Fruit fly (Drosophila melanogaster) Kc167 (cell line): Measurements from ENCODE around the gene na.

Experiments
- Myc ChIP-seq: fragments of >200 bp; optimal IDR thresholded peaks from 2 replicates; lab custom pipeline; 2017; ENCODE audit warnings: missing external identifiers
- Sin3A ChIP-seq: fragments of >200 bp; optimal IDR thresholded peaks from 2 replicates; lab custom pipeline; 2018; ENCODE audit warnings: missing external identifiers
- h ChIP-seq: fragments of >200 bp; optimal IDR thresholded peaks from 3 replicates; lab custom pipeline; 2018; ENCODE audit warnings: missing external identifiers
- insv ChIP-seq: fragments of >200 bp; optimal IDR thresholded peaks from 3 replicates; lab custom pipeline; 2018; ENCODE audit warnings: missing external identifiers
- psq ChIP-seq: fragments of >200 bp; optimal IDR thresholded peaks from 2 replicates; lab custom pipeline; 2017; ENCODE audit warnings: missing external identifiers
- ttk ChIP-seq: sonication (Bioruptor generic); optimal IDR thresholded peaks from 2 replicates; lab custom pipeline; 2017; ENCODE audit warnings: missing external identifiers

Gene na

dm6 chrX:14266075-14266474 lies at the start of gene na, which contains the start of gene CG13404:
Gene na, plus strand, starts transcription at chrX:14266367.
Gene CG13404, minus strand, starts transcription at chrX:14266250.
- no peak for TF ChIP-seq psq
- TF ChIP-seq ttk (lab: Kevin White, UChicago), result no peak
- TF ChIP-seq Myc (lab: Kevin White, UChicago), result no peak
- no peak for TF ChIP-seq Sin3A (lab: Kevin White, UChicago)
- TF ChIP-seq h (lab: Kevin White, UChicago), result no peak
- TF ChIP-seq insv (lab: Kevin White, UChicago), result no peak

DNA sequence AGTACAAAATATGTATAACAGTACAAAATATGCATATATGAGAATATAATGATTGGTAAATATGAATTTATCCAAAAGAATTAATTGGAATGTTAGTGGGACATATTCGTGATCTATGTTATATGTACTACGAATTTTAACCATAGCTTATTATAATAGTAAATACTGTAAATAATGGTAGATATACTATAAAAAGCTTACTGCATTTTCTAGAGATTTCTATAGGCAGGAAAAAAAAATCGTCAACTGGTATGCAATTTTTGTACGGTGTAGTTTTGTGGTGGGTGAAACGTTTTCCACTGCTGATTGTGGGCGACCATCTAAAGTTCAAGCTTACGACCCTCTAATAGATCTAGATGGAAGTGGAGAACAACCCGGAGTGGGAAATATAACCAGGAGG lies 49.3 kb upstream of the na start:
- no peak for TF ChIP-seq insv (lab: Kevin White, UChicago)
- no peak for TF ChIP-seq h (lab: Kevin White, UChicago)
- TF ChIP-seq Myc (lab: Kevin White, UChicago), result no peak
- no peak for TF ChIP-seq psq
- TF ChIP-seq ttk (lab: Kevin White, UChicago), result no peak
- no peak for TF ChIP-seq Sin3A (lab: Kevin White, UChicago)

DNA sequence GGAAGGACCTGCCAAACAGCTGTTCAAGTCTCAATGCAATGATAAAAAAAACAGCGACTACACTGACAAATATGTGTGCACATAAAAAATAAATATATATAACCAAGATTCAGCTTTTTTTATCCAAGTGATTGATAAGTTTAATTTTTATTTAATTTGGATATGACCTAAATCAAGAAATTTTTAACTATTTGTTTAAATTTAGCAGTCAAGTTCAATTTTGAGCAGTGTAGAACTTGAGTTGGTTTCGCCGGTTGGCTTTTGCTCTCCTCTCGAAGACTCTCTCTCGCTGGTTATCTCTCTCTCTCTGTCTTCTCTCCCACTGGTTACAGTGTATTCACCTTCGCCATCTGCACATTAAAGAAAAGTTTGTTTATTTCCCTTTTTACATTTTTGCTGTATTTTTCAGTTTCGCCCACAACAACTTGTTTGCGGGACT lies 48.1 kb upstream of the na start:
- no peak for TF ChIP-seq ttk (lab: Kevin White, UChicago)

- TF ChIP-seq Sin3A (lab: Kevin White, UChicago), result no peak
- TF ChIP-seq Myc (lab: Kevin White, UChicago), result no peak
- TF ChIP-seq ttk (lab: Kevin White, UChicago), result no peak
- TF ChIP-seq psq, result no peak
- no peak for TF ChIP-seq insv (lab: Kevin White, UChicago)
- TF ChIP-seq h (lab: Kevin White, UChicago), result no peak
Measured at dm6 chrX:14221182-14221581, 45.0 kb upstream of the na start.

dm6 chrX:14221995-14222394 lies 44.2 kb upstream of the na start:
- TF ChIP-seq Sin3A (lab: Kevin White, UChicago), result no peak
- TF ChIP-seq psq, result no peak
- TF ChIP-seq Myc (lab: Kevin White, UChicago), result no peak
- no peak for TF ChIP-seq insv (lab: Kevin White, UChicago)
- no peak for TF ChIP-seq h (lab: Kevin White, UChicago)
- TF ChIP-seq ttk (lab: Kevin White, UChicago), result no peak

dm6 chrX:14225665-14226064 lies 40.5 kb upstream of the na start, which contains the start of gene CG11674:
Gene CG11674, minus strand, starts transcription at chrX:14225879.
- TF ChIP-seq psq (no peak), insv (lab: Kevin White, UChicago) (no peak), h (lab: Kevin White, UChicago) (no peak), ttk (lab: Kevin White, UChicago) (no peak), Sin3A (lab: Kevin White, UChicago) (no peak), Myc (lab: Kevin White, UChicago) (no peak)

DNA sequence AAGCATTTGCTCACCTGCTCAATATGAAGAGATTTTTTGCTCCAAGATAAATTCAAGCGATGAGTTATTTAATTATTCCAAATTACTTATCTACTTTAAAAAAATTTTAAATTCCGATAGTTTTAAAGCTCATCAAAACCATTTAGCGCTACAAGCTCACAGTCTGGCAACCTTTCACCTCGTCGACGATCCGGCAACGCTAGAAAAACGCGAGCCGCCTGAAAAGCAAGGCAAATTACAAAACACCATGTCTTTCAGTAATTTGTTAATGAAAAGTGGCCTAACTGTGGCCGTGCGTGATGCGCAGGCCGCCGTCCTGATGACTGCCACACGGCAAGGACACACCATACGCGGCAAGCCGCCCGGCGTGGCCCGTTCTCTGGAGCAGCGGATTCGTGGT lies 40.1 kb upstream of the na start, which contains the start of gene mRpL38:
Gene mRpL38, plus strand, starts transcription at position 197 of the 400 bp plus-strand sequence.
- no peak for TF ChIP-seq ttk (lab: Kevin White, UChicago)
- TF ChIP-seq Sin3A (lab: Kevin White, UChicago), result no peak
- TF ChIP-seq h (lab: Kevin White, UChicago), result no peak

DNA sequence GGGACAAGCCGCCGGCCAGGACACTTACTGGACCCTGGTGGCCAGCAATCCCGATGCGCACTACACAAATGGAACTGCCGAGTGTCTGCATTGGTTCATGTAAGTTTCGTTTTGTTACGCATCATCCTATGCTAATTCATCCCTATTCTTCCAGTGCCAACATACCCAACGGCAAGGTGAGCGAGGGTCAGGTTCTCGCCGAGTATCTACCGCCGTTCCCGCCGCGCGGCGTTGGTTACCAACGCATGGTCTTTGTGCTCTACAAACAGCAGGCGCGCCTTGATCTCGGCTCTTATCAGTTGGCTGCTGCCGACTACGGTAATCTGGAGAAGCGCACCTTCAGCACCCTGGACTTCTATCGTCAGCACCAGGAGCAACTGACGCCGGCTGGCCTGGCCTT lies 39.1 kb upstream of the na start:
- TF ChIP-seq h (lab: Kevin White, UChicago) (no peak), psq (no peak), ttk (lab: Kevin White, UChicago) (no peak), Sin3A (lab: Kevin White, UChicago) (no peak)

DNA sequence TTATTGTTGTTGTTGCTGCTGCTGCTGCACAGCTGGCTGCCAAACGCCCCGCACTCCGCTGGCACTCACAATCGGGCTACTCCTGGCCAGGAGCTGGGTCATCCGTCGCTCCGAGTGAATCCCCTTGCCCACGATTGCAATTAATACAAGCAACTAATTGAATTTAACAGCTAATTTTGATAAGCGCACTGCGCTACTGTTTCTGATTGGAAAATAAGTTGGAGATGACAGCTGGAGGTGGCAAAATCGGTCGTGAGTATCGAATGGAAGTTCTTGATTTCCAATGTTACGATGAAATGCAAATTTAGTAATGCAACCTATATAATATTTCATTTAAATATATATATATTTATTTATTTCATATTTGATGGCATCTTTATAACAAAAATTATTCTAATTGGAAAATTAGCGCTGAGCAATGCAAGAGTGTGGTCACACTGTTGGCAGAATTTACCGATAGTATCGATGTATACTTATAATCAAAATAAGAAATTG lies 32.3 kb upstream of the na start, which contains the start of gene CG42271:
Gene CG42271, minus strand, starts transcription at position 224 of the 495 bp plus-strand sequence.
- TF ChIP-seq psq (no peak), Sin3A (lab: Kevin White, UChicago) (no peak), Myc (lab: Kevin White, UChicago) (no peak), ttk (lab: Kevin White, UChicago) (no peak)

DNA sequence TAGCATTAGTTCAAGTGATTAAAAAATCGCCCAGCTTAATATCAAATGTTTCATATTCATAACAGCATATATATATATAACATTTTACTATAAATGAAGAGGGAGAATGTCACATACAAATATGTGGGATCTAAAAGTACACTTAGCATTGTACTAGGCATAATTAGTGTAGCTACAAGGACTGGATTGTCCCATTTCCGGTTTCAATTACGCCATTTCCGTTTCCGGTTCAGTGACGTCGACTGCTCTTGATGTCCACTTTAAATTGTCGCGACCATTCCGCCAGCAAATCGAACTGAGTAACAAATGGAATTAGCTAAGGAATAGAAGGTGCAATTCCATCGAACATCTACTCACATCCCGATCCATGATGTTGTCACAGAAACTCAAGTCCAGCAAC lies 31.7 kb upstream of the na start:
- TF ChIP-seq h (lab: Kevin White, UChicago) (no peak), ttk (lab: Kevin White, UChicago) (no peak), Sin3A (lab: Kevin White, UChicago) (no peak), insv (lab: Kevin White, UChicago) (no peak), Myc (lab: Kevin White, UChicago) (no peak), psq (no peak)

- TF ChIP-seq h (lab: Kevin White, UChicago), result no peak
- no peak for TF ChIP-seq insv (lab: Kevin White, UChicago)
- no peak for TF ChIP-seq Myc (lab: Kevin White, UChicago)
- no peak for TF ChIP-seq Sin3A (lab: Kevin White, UChicago)
- TF ChIP-seq ttk (lab: Kevin White, UChicago), result no peak
- no peak for TF ChIP-seq psq
Measured at dm6 chrX:14237873-14238394, 28.2 kb upstream of the na start, which contains the start of the genes Fbxl4 and Dus2. Gene Fbxl4, minus strand, starts transcription at chrX:14237923. Gene Dus2, plus strand, starts transcription at chrX:14237988.

dm6 chrX:14242479-14242878 lies 23.7 kb upstream of the na start, which contains the start of gene mRNA-cap:
Gene mRNA-cap, minus strand, starts transcription at chrX:14242822.
- TF ChIP-seq Myc (lab: Kevin White, UChicago) (no peak), insv (lab: Kevin White, UChicago) (no peak), ttk (lab: Kevin White, UChicago) (no peak)
